Fruit fly (Drosophila melanogaster) whole organism, larva: ENCODE measurements around the gene Nup205.

Source experiments
- noc ChIP-seq: fragments of 200-800 bp; sonication (Bioruptor generic); optimal IDR thresholded peaks from 3 replicates; lab custom pipeline; 2019; ENCODE audit warnings: missing biosample characterization, mild to moderate bottlenecking, missing genetic modification characterization, moderate library complexity

Gene Nup205

dm6 chrX:19848342-19848793, 3.6 kb upstream of the Nup205 start:
- no peak for TF ChIP-seq noc

DNA sequence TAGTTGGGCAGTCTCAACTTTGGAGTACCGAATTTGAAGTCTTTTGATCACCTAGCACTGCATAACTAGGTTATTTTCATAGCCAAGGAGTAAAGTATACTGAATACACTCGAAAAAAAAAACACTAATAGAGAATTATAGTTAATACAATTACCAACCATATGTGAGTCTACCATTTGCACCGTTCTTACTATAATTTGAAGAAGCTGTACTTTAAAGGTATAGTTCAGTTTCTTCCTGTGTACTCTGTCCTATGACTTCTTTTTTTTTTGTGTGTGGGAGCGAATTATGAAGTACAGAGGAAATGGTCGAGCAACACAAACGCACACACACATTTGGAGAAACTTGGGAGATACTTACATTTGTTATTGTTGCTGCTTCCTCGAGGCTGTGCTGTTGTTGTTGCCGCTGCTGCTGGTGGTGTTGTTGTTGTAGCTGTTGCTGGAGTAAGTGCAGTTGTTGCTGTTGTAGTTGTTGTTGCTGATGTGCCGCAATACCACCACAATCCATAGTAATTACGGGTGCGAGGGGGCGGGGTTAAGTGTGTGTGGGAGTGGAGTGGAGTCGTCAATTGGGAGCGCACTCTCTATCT, 1.4 kb upstream of the Nup205 start:
- TF ChIP-seq noc = no peak

- no peak for TF ChIP-seq noc
Observed at dm6 chrX:19851095-19851988, 672 bp upstream of the Nup205 start.

DNA sequence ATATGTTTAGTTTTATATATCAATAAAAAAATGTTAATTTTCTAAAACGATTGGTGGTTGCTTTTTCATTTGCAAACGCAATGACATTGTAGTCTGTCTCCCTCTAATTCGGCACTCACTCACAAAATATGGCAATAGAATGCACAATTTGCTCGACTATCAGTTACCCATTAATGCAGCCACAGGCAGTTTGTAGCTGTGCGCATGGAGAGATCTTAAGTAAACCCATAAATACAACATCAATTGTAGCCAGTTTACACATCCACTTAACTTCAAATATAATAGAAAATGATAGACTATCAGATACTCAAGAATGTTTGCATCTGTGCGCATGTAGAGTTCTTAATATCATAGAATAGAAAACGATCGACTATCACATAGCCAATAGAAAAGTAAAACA, 7.3 kb downstream of the Nup205 start:
- no peak for TF ChIP-seq noc

dm6 chrX:19865389-19866144, 13.6 kb downstream of the Nup205 start, which contains the start of gene THADA:
THADA (minus strand) TSS chrX:19865524.
- no peak for TF ChIP-seq noc

DNA sequence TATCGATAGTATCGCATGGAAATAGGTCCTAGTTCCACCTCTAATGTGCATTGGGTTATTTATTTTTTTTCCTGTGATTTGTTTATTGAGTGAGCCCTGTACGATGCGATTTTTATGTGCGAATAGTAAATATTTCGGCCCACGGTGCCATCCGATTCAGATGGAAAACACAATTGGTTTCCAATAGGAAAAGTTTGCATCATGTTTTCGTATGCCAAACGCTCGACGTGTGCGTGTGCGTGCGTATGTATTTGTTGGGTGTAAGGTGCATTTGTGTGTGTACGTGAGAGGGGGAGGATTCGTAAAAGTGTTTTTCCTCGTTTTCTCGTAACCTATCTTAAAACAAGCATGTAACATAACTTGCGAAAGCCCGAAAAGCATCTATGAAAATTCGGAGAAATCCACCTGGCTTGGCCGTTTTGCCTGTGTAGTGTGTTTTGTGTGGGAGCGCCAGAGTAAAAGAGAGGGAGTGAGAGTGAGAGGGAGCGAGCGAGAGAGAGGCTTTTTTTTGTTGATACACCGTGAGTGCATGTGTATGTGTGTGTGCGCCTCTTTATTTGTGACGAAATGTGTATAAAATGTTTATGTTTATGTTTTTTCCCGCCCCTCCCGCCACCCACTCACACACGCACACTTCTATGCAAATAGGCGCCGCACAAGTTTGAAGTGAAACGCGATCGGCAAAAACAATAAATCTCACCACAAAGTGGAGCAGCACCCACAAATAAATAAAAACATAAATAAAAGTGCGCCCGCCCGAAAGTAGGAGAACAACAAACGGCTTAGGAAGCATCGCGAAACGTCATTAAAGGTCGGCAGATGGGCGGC, 14.3 kb downstream of the Nup205 start, which contains the start of gene Hers:
Hers (plus strand) TSS at position 2 of the 828 bp plus-strand sequence.
- no peak for TF ChIP-seq noc

dm6 chrX:19867007-19867406, 15.0 kb downstream of the Nup205 start:
- no peak for TF ChIP-seq noc

DNA sequence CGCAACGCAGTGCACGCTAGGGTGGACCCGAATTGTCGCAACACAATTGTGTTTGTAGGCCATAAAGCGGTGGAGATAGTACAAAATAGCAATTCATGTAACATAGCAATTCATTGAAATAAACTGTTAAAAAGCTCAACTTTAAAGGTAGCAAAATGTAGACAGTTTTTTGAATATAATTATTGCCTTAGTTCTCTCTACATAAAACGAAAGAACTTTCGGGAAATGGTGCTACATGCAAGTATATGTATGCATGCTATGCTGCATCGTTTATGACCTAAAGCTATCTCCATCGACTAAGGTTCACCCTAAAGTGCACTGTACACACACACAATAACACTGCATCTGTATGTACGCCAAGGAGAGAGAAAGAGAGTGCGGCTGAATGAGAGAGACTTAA, 23.0 kb downstream of the Nup205 start:
- no peak for TF ChIP-seq noc

DNA sequence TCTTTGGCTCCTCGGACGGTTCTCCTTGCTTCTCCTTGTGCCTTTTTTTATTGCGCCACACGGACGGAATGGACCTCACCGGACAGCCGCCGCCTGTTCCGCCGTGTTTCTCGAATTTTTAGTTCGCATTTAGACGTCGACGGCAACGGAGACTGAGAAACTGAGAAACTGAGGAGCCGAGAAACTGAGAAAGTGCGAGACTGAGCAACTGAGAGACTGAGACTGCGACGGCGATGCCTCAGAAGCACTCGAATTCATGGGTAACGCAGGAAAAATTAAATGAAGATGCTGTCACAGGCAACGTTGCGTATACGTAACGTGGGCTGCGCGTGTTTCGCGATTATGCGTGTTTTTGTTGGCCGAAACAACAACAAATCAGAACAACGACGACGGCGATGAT, 23.6 kb downstream of the Nup205 start:
- TF ChIP-seq noc = no peak

DNA sequence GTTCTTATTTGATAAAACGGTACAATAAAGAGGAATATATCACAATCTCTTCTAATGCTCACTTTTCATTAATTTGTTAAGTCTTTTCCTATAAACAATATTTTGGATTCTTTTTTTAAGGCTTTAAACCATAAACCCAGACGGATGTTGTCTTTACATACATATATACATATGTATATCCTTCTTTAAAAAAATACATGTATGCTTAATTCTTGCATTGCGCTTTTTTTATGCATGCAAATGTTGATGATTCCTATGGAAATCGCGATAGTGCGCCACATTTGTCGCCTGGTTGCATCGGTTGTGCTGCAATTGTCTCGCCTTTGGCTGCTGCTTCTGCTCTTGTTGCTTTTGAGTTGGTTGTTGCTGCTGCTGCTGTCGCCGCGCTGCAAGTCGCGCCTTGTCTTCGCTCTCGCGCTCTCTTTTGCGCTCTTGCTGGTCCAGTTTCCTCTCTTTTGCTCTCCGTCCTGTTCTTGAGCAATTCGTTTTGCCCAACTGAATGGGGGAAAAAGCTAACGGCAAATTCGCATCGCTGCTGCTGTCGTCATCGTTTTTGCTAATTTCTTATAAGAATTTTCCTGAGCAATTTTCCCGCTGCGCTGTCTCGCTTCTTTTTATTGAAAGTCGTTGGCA, 24.9 kb downstream of the Nup205 start:
- no peak for TF ChIP-seq noc

- no peak for TF ChIP-seq noc
Observed at dm6 chrX:19878342-19879204, 26.6 kb downstream of the Nup205 start.

dm6 chrX:19884204-19884603, 32.2 kb downstream of the Nup205 start:
- peak; percentile 14 for TF ChIP-seq noc

dm6 chrX:19886515-19886914, 34.5 kb downstream of the Nup205 start:
- no peak for TF ChIP-seq noc
